Worm (Caenorhabditis elegans): ENCODE results near the gene lgg-1.

- TF ChIP-seq B0019.2 (GFP tag; conservative IDR thresholded peaks at IDR 0.05) (no peak), sea-2 (GFP tag; IDR thresholded peaks at IDR 0.05) (no peak), unc-62 (GFP tag; optimal IDR thresholded peaks at IDR 0.05) (no peak), let-526 (GFP tag; IDR thresholded peaks at IDR 0.05) (no peak), akir-1 (GFP tag; optimal IDR thresholded peaks at IDR 0.05) (no peak), T07F8.4 (tag; optimal IDR thresholded peaks at IDR 0.05) (no peak), ets-4 (GFP tag; optimal IDR thresholded peaks at IDR 0.05) (no peak)
Measured at ce11 chrII:6334745-6335260, 12.7 kb downstream of the lgg-1 start.

All from whole organism, young adult.